Fruit fly (Drosophila melanogaster): Measurements from ENCODE around the gene CG5644.

CG5644 gene

dm6 chr3L:8953199-8953956, 26.3 kb downstream of the CG5644 start:
- TF ChIP-seq cic (GFP tag; optimal IDR thresholded peaks at IDR 0.05) (peak; percentile 25), CG12768 (GFP tag; optimal IDR thresholded peaks at IDR 0.05) (peak; percentile 69), toe (GFP tag; optimal IDR thresholded peaks at IDR 0.05) (peak; percentile 9), Crg-1 (GFP tag; optimal IDR thresholded peaks at IDR 0.05) (no peak), CG1620 (GFP tag; optimal IDR thresholded peaks at IDR 0.05) (peak; percentile 17), CG7045 (GFP tag; optimal IDR thresholded peaks at IDR 0.05) (peak; percentile 72), CG5204 (GFP tag; optimal IDR thresholded peaks at IDR 0.05) (peak; percentile 74), kay (GFP tag; ENCODE audit: borderline replicate concordance) (no peak), bab1 (GFP tag; optimal IDR thresholded peaks at IDR 0.05) (no peak), cnc (optimal IDR thresholded peaks at IDR 0.05) (no peak), ovo (GFP tag; optimal IDR thresholded peaks at IDR 0.05) (no peak), CG7101 (tag; optimal IDR thresholded peaks at IDR 0.05) (peak; percentile 65), CG33017 (tag; optimal IDR thresholded peaks at IDR 0.05) (peak; percentile 65), Hr96 (GFP tag; optimal IDR thresholded peaks at IDR 0.05) (peak; percentile 58), Mnt (GFP tag; optimal IDR thresholded peaks at IDR 0.05) (no peak), tj (GFP tag; optimal IDR thresholded peaks at IDR 0.05) (peak; percentile 43), pad (GFP tag; optimal IDR thresholded peaks at IDR 0.05) (peak; percentile 48), Clk (GFP tag; optimal IDR thresholded peaks at IDR 0.05) (peak; percentile 21), CG11617 (GFP tag; optimal IDR thresholded peaks at IDR 0.05) (peak; percentile 68), CG14711 (tag; optimal IDR thresholded peaks at IDR 0.05) (peak; percentile 43)

DNA sequence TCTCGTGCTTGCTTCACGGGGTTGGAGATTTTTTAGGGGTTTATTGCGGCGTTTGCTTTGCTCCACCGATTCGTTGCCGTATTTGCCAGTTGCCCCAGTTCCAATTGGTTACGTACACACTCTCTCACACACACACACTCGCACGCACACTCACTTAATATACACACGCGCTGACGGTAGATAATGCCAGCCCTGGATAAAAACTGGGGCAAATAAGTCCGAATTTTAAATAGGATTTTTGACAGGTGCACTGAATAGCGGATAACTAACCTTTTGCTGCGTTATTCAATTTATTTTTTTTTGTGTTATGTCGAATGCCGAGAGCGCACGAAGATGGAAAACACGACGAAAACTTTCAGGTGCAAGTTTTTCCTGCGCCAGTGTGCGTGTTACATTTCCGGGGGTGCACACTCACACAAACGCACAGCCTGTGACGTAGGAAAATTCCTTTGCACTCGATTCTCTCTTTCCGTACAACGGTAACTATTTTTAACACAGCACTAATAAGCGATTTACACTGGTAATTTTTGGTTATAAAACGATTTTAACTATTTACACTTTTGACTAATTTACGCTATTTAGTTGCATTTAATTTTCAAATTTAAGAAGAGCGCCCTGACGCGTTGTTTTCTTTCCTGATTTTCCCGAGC, 27.0 kb downstream of the CG5644 start:
- no peak for TF ChIP-seq kay (GFP tag; ENCODE audit: borderline replicate concordance)
- TF ChIP-seq cic (GFP tag; optimal IDR thresholded peaks at IDR 0.05) = no peak
- TF ChIP-seq bab1 (GFP tag; optimal IDR thresholded peaks at IDR 0.05) = no peak
- TF ChIP-seq CG14711 (tag; optimal IDR thresholded peaks at IDR 0.05) = no peak
- TF ChIP-seq tj (GFP tag; optimal IDR thresholded peaks at IDR 0.05) = no peak
- TF ChIP-seq Clk (GFP tag; optimal IDR thresholded peaks at IDR 0.05) = no peak
- TF ChIP-seq Mnt (GFP tag; optimal IDR thresholded peaks at IDR 0.05) = no peak
- no peak for TF ChIP-seq CG5204 (GFP tag; optimal IDR thresholded peaks at IDR 0.05)
- TF ChIP-seq CG11617 (GFP tag; optimal IDR thresholded peaks at IDR 0.05) = no peak
- no peak for TF ChIP-seq CG7101 (tag; optimal IDR thresholded peaks at IDR 0.05)
- TF ChIP-seq CG12768 (GFP tag; optimal IDR thresholded peaks at IDR 0.05) = no peak
- TF ChIP-seq toe (GFP tag; optimal IDR thresholded peaks at IDR 0.05) = no peak
- TF ChIP-seq cnc (optimal IDR thresholded peaks at IDR 0.05) = no peak
- no peak for TF ChIP-seq CG33017 (tag; optimal IDR thresholded peaks at IDR 0.05)

dm6 chr3L:8951507-8951906, 28.2 kb downstream of the CG5644 start:
- TF ChIP-seq CG5204 (GFP tag; optimal IDR thresholded peaks at IDR 0.05) (no peak), cnc (optimal IDR thresholded peaks at IDR 0.05) (no peak), cic (GFP tag; optimal IDR thresholded peaks at IDR 0.05) (no peak), CG14711 (tag; optimal IDR thresholded peaks at IDR 0.05) (no peak), Clk (GFP tag; optimal IDR thresholded peaks at IDR 0.05) (no peak), pad (GFP tag; optimal IDR thresholded peaks at IDR 0.05) (no peak), Hr96 (GFP tag; optimal IDR thresholded peaks at IDR 0.05) (no peak), CG33017 (tag; optimal IDR thresholded peaks at IDR 0.05) (no peak), toe (GFP tag; optimal IDR thresholded peaks at IDR 0.05) (no peak), tj (GFP tag; optimal IDR thresholded peaks at IDR 0.05) (no peak), CG7101 (tag; optimal IDR thresholded peaks at IDR 0.05) (no peak), Crg-1 (GFP tag; optimal IDR thresholded peaks at IDR 0.05) (no peak), CG1620 (GFP tag; optimal IDR thresholded peaks at IDR 0.05) (no peak), ovo (GFP tag; optimal IDR thresholded peaks at IDR 0.05) (no peak), CG11617 (GFP tag; optimal IDR thresholded peaks at IDR 0.05) (no peak), CG12768 (GFP tag; optimal IDR thresholded peaks at IDR 0.05) (no peak)

- no peak for TF ChIP-seq Clk (GFP tag; optimal IDR thresholded peaks at IDR 0.05)
- TF ChIP-seq ovo (GFP tag; optimal IDR thresholded peaks at IDR 0.05) = no peak
- TF ChIP-seq CG7101 (tag; optimal IDR thresholded peaks at IDR 0.05) = no peak
- no peak for TF ChIP-seq kay (GFP tag; ENCODE audit: borderline replicate concordance)
- no peak for TF ChIP-seq bab1 (GFP tag; optimal IDR thresholded peaks at IDR 0.05)
- no peak for TF ChIP-seq CG7045 (GFP tag; optimal IDR thresholded peaks at IDR 0.05)
Measured at dm6 chr3L:8950955-8951354, 28.7 kb downstream of the CG5644 start.

DNA sequence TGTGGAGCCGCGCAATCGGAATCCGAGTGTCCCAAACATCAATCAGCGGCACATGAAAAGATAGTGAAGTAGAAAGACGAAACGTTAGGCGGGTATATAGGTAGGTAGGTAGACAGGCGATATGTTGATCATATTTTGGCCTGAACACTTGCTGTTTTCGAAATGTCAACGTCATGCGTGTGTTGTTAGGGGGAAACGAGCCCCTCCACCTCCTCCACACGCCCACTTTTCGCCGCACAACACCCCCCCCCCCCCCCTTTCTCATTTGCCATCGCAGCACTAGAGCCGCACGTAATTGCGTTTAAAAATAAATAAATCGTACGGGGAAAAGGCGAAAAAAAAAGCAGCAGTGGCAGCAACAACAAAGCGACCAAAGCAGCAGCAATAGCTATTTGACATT, 29.9 kb downstream of the CG5644 start:
- TF ChIP-seq cic (GFP tag; optimal IDR thresholded peaks at IDR 0.05) (no peak), Crg-1 (GFP tag; optimal IDR thresholded peaks at IDR 0.05) (no peak), CG12768 (GFP tag; optimal IDR thresholded peaks at IDR 0.05) (no peak), kay (GFP tag; ENCODE audit: borderline replicate concordance) (no peak), CG7045 (GFP tag; optimal IDR thresholded peaks at IDR 0.05) (no peak), bab1 (GFP tag; optimal IDR thresholded peaks at IDR 0.05) (no peak), Clk (GFP tag; optimal IDR thresholded peaks at IDR 0.05) (no peak), CG11617 (GFP tag; optimal IDR thresholded peaks at IDR 0.05) (no peak), Hr96 (GFP tag; optimal IDR thresholded peaks at IDR 0.05) (no peak), CG5204 (GFP tag; optimal IDR thresholded peaks at IDR 0.05) (no peak)

All from whole organism, adult.